Worm (Caenorhabditis elegans): ENCODE data around the gene nhr-171.

DNA sequence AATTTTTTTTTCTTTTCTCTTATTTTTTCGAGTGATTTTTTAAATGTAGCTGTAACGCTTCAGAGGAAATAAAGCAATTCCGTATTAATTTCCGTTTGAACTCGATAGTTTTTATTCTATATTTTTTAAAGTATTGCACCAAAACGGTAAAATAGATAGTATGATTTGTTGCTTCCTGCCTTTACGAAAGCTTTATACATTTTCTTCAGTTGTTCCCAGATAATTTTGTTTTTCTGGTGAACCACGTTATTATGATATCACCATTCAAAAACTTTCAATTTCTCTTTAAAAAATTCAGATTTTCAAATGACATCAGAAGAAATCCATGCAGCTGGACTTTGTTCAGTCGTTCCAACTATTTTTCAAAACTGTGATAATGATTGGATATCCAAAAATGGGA is 3.4 kb downstream of the nhr-171 start, which contains the start of gene srb-18:
- TF ChIP-seq blmp-1 (tag; optimal IDR thresholded peaks at IDR 0.05), result no peak
- no peak for TF ChIP-seq nhr-12 (tag; optimal IDR thresholded peaks at IDR 0.05)
- no peak for TF ChIP-seq nhr-2 (tag; optimal IDR thresholded peaks at IDR 0.05)
- TF ChIP-seq lin-13 (tag; optimal IDR thresholded peaks at IDR 0.05), result no peak
- TF ChIP-seq pha-4 (tag; optimal IDR thresholded peaks at IDR 0.05), result no peak
- no peak for TF ChIP-seq mep-1 (tag; optimal IDR thresholded peaks at IDR 0.05)
- no peak for TF ChIP-seq nhr-237 (tag; optimal IDR thresholded peaks at IDR 0.05)
- no peak for TF ChIP-seq mab-5 (tag; optimal IDR thresholded peaks at IDR 0.05)
- TF ChIP-seq ces-1 (GFP tag; optimal IDR thresholded peaks at IDR 0.05), result no peak
- no peak for TF ChIP-seq mls-2 (tag; optimal IDR thresholded peaks at IDR 0.05)
- no peak for TF ChIP-seq unc-62 (GFP tag; optimal IDR thresholded peaks at IDR 0.05)
- no peak for TF ChIP-seq ceh-39 (tag; optimal IDR thresholded peaks at IDR 0.05)

All from whole organism, mixed stage, embryonic.